Worm (Caenorhabditis elegans) whole organism, early embryonic: ENCODE data around the gene cul-4.

ENCODE experiments used
- B0310.2 ChIP-seq: sonication (generic microtip); optimal IDR thresholded peaks from 2 replicates; lab custom pipeline; 2016; ENCODE audit warnings: mild to moderate bottlenecking, missing genetic modification characterization, missing compliant biosample characterization
- ama-1 ChIP-seq: fragments of 150-350 bp; optimal IDR thresholded peaks from 2 replicates; lab custom pipeline; 2014
- ceh-13 ChIP-seq: fragments of 200-800 bp; sonication (Bioruptor generic); optimal IDR thresholded peaks from 2 replicates; lab custom pipeline; 2018; ENCODE audit warnings: mild to moderate bottlenecking, missing genetic modification characterization, missing compliant biosample characterization
- ets-7 ChIP-seq: sonication (generic microtip); optimal IDR thresholded peaks from 2 replicates; lab custom pipeline; 2016; ENCODE audit warnings: missing genotype, missing genetic modification characterization, missing compliant biosample characterization
- flt-1 ChIP-seq: fragments of 200-800 bp; sonication (Bioruptor generic); IDR thresholded peaks from 2 replicates; pipeline ENCODE4 v1.3.6; 2022; ENCODE audit warnings: missing genetic modification characterization, missing compliant biosample characterization
- hmbx-1 ChIP-seq: sonication (generic microtip); optimal IDR thresholded peaks from 2 replicates; lab custom pipeline; 2016; ENCODE audit warnings: mild to moderate bottlenecking, missing genetic modification characterization, missing compliant biosample characterization
- hnd-1 ChIP-seq: sonication (generic microtip); optimal IDR thresholded peaks from 2 replicates; lab custom pipeline; 2016; ENCODE audit warnings: missing genetic modification characterization, missing compliant biosample characterization
- pes-1 ChIP-seq: fragments of 200-800 bp; sonication (Bioruptor generic); IDR thresholded peaks from 2 replicates; pipeline ENCODE4 v1.3.6; 2022; ENCODE audit warnings: missing genetic modification reagents, missing genetic modification characterization, missing compliant biosample characterization
- scrt-1 ChIP-seq: fragments of 200-800 bp; sonication (Bioruptor generic); IDR thresholded peaks from 2 replicates; pipeline ENCODE4 v1.3.6; 2022; ENCODE audit warnings: missing genetic modification characterization, missing compliant biosample characterization
- tbx-11 ChIP-seq: fragments of 200-800 bp; sonication (Bioruptor generic); IDR thresholded peaks from 2 replicates; pipeline ENCODE4 v1.3.6; 2022; ENCODE audit warnings: missing genetic modification characterization, missing compliant biosample characterization
- tbx-37 ChIP-seq: fragments of 200-800 bp; sonication (Bioruptor generic); conservative IDR thresholded peaks from 2 replicates; pipeline ENCODE4 v1.3.6; 2022; ENCODE audit warnings: missing genetic modification reagents, missing genetic modification characterization, missing compliant biosample characterization

- TF ChIP-seq pes-1 (GFP tag; lab: Robert Waterston, UW) (no peak), ets-7 (no peak), scrt-1 (GFP tag; lab: Robert Waterston, UW) (no peak), ama-1 (lab: Kevin White, UChicago) (no peak), B0310.2 (tag; lab: Kevin White, UChicago) (no peak), tbx-37 (GFP tag; lab: Robert Waterston, UW) (no peak), flt-1 (GFP tag; lab: Robert Waterston, UW) (no peak), hnd-1 (tag; lab: Kevin White, UChicago) (no peak), ceh-13 (no peak), tbx-11 (no peak), hmbx-1 (tag; lab: Kevin White, UChicago) (no peak)
These were observed 3.7 kb downstream of the cul-4 start, which contains the start of gene brf-1 for ce11 chrII:7305558-7305957.
